Worm (Caenorhabditis elegans): ENCODE results near the gene F28A10.7.
"Not testable (repeated sequence)": the region's sequence is repeated elsewhere in the genome, so short reads cannot be mapped to it uniquely, and the experiment has no call there.

Gene F28A10.7

DNA sequence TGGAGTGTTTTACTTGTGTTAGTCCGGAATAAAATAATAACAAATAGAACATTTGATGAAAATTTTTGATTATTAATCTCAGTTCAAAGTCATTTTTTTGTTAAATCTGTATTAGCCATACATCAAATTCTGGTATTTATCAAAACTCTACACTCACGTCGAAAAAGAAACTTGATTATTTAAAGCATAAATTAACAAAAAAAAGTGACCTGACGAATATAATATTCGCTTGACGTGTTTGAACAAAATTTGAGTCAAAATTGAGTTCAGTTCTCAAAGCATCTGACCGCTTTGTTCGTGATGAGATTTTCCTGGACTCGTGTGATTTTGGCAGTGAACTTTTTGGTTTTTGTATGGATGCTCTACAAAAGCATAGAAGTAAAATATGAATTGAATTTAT, 22.0 kb downstream of the F28A10.7 start, which contains the start of gene F46F5.10:
TSS of gene F46F5.10 (plus strand) at position 301 of the 400 bp plus-strand sequence.
- TF ChIP-seq unc-62 (GFP tag; optimal IDR thresholded peaks at IDR 0.05): no peak

DNA sequence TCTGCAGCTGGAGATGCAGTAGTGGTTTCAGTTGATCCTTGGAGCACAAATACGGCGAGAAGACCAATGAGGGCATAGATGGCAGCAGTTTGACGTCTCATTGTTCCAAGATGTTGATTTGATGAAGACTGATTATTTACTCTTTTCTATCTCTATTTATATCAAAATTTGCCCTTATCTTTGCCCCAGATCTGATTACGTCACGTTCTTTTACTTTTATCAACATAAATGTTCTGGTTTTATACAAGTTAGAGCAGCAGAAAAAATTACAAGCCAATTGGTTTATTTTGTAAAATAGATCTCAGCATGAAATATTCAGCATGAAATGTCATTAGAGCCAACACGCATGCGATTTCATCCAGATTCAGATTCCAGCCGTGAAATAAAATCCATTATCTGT, 22.8 kb downstream of the F28A10.7 start, which contains the start of gene msrp-4:
TSS of gene msrp-4 (minus strand) at position 101 of the 400 bp plus-strand sequence.
- TF ChIP-seq unc-62 (GFP tag; optimal IDR thresholded peaks at IDR 0.05): not testable (repeated sequence)

DNA sequence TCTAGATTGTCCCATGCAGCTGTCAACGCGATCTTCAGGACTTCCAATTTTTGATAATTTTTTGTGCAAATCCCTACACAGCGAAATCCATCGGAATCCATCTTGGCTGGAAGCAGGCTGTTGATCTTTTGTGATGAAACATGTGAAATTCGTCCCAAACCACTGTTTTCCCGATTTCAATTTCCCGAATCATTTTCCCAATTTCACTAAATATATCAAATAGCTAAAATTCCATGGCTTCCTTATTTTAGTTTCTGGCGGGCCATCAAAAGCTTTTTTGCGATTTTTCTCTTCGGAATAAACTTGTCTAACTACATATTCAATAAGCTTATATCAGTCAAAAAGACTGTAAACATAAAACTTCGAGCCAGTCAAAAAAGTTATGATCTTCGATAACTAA, 24.0 kb downstream of the F28A10.7 start, which contains the start of gene F46F5.8:
TSS of gene F46F5.8 (minus strand) at position 101 of the 400 bp plus-strand sequence.
- TF ChIP-seq unc-62 (GFP tag; optimal IDR thresholded peaks at IDR 0.05): no peak

DNA sequence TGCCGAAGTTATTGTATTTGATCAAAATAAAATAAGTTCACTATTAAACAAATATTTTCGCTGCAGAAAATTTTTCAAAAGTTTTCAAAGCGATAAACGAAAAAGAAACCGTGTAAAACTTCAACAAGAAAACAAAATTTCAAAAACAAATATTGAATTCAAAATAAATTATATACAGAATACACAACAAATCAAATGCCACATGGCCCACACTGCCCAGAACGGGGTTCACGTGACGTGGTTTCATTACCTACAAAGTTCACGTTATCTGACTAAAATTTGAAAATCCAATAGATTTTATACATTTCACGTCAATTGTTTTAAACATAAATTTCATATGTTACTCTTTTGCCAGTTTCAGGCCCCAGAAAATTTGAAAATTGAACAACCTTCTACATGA, 25.0 kb downstream of the F28A10.7 start, which contains the start of gene F46F5.7:
TSS of gene F46F5.7 (minus strand) at position 101 of the 400 bp plus-strand sequence.
- no peak for TF ChIP-seq unc-62 (GFP tag; optimal IDR thresholded peaks at IDR 0.05)

DNA sequence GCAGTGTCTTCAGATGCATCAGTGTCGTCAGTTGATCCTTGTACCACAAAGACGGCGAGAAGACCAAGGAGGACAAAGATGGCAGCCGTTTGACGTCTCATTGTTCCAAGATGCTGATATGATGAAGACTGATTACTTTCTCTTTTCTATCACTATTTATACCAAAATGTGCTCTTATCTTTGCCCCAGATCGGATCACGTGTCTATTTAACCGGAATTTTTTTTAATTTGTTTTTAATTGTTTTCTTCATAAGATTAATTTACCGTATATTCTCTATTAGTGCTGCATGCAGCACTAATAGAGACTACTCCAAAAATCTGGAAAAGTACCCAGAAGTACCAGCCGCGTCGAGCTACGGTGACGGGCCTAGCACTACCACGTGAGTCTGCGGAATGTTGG, 30.8 kb downstream of the F28A10.7 start, which contains the start of gene msrp-3:
TSS of gene msrp-3 (minus strand) at position 101 of the 400 bp plus-strand sequence.
- no peak for TF ChIP-seq unc-62 (GFP tag; optimal IDR thresholded peaks at IDR 0.05)

DNA sequence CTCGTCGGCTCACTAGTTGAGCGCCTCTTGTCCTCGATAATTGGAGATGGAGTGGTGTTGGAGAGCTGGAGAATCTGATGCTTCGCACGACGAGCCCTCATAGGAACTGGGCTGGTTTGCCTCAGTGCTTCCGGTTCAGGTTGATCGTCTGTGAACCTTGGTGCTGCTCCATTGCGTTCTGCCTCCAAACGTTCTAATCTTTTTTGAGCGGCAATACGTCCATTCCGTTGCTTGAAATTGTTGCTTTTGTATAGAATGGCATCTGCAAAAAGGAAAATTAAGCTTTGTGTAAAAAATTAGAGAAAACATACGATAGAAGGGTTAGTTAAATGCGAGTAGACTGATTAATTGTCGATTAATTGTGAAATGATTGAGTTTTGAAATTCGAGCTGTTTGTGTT, 32.6 kb downstream of the F28A10.7 start, which contains the start of gene F46F5.5:
TSS of gene F46F5.5 (minus strand) at position 101 of the 400 bp plus-strand sequence.
- no peak for TF ChIP-seq unc-62 (GFP tag; optimal IDR thresholded peaks at IDR 0.05)

DNA sequence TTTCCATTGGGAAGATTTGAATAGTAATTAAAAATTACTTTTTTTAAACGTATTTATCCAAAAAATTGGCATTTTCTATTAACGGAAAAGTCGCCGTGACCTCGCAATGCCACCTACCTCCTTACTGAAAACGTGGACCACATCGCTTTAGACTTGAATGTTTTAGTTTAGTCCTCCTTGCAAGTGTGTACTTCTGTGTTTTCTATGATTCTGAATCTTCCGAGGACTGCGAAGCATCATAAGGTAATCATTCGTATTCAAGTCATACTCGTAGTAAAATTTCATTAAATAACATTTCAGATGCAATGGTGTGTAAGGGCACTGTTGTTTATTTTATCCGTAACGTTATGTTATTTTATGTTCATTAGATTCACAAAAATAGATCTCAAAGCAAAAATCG, 37.1 kb downstream of the F28A10.7 start, which contains the start of gene F46F5.11:
TSS of gene F46F5.11 (plus strand) at position 301 of the 400 bp plus-strand sequence.
- no peak for TF ChIP-seq unc-62 (GFP tag; optimal IDR thresholded peaks at IDR 0.05)

DNA sequence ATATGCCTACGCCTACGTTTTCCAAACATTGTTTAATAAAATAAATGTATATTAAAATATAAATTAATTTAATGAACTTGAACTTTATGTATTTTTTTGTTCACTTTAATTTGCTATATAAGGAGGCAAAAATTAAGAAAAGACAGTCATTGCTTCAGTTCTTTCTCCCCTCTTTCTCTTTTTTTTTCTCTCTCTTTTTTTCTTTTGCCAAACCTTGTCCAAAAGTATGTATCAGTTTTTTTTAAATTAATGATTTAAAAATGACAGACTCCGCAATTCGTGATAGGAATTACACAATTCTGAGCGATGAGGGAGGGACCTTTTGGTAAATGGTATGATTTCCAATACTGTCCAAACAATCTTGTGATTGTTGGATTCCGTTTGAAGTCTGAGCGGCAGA, 42.5 kb downstream of the F28A10.7 start, which contains the start of gene F46F5.13:
TSS of gene F46F5.13 (plus strand) at position 301 of the 400 bp plus-strand sequence.
- no peak for TF ChIP-seq unc-62 (GFP tag; optimal IDR thresholded peaks at IDR 0.05)

DNA sequence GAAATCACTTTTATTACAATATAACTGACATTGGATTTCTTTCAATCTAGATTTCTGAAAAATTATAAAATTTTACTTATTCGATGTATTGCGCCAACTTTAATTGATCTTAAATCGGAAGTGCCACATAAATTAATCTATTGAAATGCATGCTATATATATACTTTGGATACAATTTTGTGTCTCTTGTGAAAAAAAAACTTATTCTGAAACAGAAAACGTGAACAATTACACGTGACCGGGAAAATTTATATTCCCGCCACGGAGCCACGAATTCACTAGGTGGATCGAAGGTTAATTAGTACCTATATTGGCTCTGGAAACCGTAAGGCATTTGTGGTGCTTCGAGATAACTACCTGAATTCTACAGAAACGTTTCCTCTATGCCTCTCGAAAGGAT, 45.8 kb downstream of the F28A10.7 start, which contains the start of gene F46F5.14:
TSS of gene F46F5.14 (plus strand) at position 301 of the 400 bp plus-strand sequence.
- no peak for TF ChIP-seq unc-62 (GFP tag; optimal IDR thresholded peaks at IDR 0.05)

DNA sequence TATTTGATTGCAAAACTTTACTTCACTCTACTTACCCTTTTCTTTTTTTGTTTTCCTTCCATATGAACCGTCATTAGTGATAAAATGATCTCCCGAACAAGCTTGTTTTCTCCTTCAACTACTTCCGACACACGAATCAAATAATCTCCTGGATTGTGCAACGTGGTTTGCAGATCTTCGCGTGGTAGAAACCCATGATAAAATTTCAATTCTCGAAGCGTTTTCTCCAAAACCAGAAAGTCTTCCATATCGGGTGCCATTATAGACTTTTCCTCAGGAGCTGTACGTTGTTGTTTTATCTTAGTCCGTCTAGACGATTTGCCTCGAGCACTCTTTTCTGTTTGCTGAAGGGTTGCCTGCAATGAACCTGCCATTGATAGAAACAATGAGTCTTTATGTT, 48.1 kb downstream of the F28A10.7 start:
- TF ChIP-seq unc-62 (GFP tag; optimal IDR thresholded peaks at IDR 0.05): no peak

DNA sequence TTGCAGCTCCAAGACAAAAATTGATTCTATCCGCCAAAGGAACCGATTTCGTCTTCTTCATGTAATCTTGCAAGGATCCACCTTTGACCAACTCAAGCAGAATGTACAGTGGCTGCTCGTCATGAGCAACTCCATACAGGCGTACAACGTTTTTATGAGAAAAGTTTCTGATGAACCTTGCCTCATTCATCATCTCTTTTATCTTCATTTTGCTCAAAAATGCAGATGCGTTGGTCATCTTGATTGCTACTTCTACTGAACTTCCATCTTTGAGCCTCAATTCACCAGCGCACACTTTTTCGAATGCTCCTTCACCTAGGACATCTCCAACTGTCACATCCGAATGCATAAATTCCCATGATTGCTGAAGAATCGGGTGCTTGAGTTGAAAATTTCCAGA, 48.6 kb downstream of the F28A10.7 start:
- TF ChIP-seq unc-62 (GFP tag; optimal IDR thresholded peaks at IDR 0.05): no peak
